Worm (Caenorhabditis elegans) whole organism, L1 larva: ENCODE results near the gene K03B8.8.

ENCODE experiments used
- Y116A8C.19 ChIP-seq: sonication (generic microtip); optimal IDR thresholded peaks from 2 replicates; lab custom pipeline; 2016; ENCODE audit warnings: missing compliant biosample characterization, missing genetic modification characterization, borderline replicate concordance
- nhr-12 ChIP-seq: sonication (generic microtip); optimal IDR thresholded peaks from 2 replicates; lab custom pipeline; 2017; ENCODE audit warnings: missing biosample characterization, missing genetic modification characterization
- nhr-71 ChIP-seq: sonication (generic microtip); optimal IDR thresholded peaks from 2 replicates; lab custom pipeline; 2016; ENCODE audit warnings: mild to moderate bottlenecking, missing genetic modification characterization, moderate library complexity, missing compliant biosample characterization
- snpc-4 ChIP-seq: fragments of 150-350 bp; optimal IDR thresholded peaks from 2 replicates; lab custom pipeline; 2014; ENCODE audit warnings: missing biosample characterization, missing genetic modification characterization
- snu-23 ChIP-seq: sonication (generic microtip); optimal IDR thresholded peaks from 2 replicates; lab custom pipeline; 2016; ENCODE audit warnings: missing genetic modification characterization, missing compliant biosample characterization
- tlp-1 ChIP-seq: fragments of 150-350 bp; optimal IDR thresholded peaks from 2 replicates; lab custom pipeline; 2014; ENCODE audit warnings: missing biosample characterization, missing genetic modification characterization
- unc-62 ChIP-seq: fragments of 150-350 bp; optimal IDR thresholded peaks from 2 replicates; lab custom pipeline; 2014; ENCODE audit warnings: missing biosample characterization, missing genetic modification reagents, missing genetic modification characterization
- ztf-11 ChIP-seq, 2 experiments: sonication (generic microtip); optimal IDR thresholded peaks; 2 replicates each; lab custom pipeline; 2016 to 2017; ENCODE audit warnings: missing genetic modification characterization in 2 of 2, missing biosample characterization in 1 of 2, missing compliant biosample characterization in 1 of 2

DNA sequence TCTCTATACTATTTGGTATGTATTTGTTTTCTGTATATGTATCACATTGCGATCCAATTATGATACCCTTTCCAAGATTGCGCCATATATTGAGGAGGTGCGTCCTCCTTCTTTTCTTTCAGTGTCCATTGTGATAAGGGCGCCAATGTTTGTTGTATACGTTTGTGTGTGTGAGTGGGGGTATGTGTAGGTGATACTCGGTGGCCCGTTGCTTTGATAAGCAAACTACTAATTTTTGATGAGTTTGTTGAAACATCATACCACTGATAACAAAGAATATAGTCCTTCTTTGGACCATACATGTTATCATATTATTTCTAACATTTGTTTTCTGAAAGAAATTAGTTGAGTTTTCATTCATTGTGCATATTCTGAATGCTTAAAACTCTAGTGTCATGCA is 7.1 kb downstream of the K03B8.8 start:
- TF ChIP-seq unc-62 (no peak), snpc-4 (no peak), Y116A8C.19 (no peak), nhr-71 (tag; lab: Kevin White, UChicago) (no peak), ztf-11 (tag; optimal IDR thresholded peaks at IDR 0.05; lab: Kevin White, UChicago) (no peak), snu-23 (GFP tag; lab: Kevin White, UChicago) (no peak), nhr-12 (tag; lab: Kevin White, UChicago) (no peak), tlp-1 (tag; lab: Kevin White, UChicago) (no peak)
